Fruit fly (Drosophila melanogaster): Measurements from ENCODE around the gene RYa-R.

RYa-R gene

dm6 chr3R:26966794-26967323 is 29.9 kb upstream of the RYa-R start, which contains the start of gene CG5521 (continued):
- TF ChIP-seq CG9609 (GFP tag; optimal IDR thresholded peaks at IDR 0.05) (no peak), Hmx (GFP tag; optimal IDR thresholded peaks at IDR 0.05) (no peak), CG11085 (GFP tag; IDR thresholded peaks at IDR 0.05) (no peak), CG9215 (GFP tag; IDR thresholded peaks at IDR 0.05) (no peak), HmgZ (tag; optimal IDR thresholded peaks at IDR 0.05) (peak; percentile 7), Ptx1 (GFP tag; IDR thresholded peaks at IDR 0.05) (no peak), CG13894 (tag; optimal IDR thresholded peaks at IDR 0.05) (peak; percentile 32), dpn (GFP tag; optimal IDR thresholded peaks at IDR 0.05) (no peak), CG17612 (GFP tag; IDR thresholded peaks at IDR 0.05) (no peak), CG42726 (GFP tag; IDR thresholded peaks at IDR 0.05; ENCODE audit: partially characterized antibody) (peak; percentile 63), nerfin-2 (GFP tag; IDR thresholded peaks at IDR 0.05; ENCODE audit: partially characterized antibody) (no peak), Rfx (GFP tag; IDR thresholded peaks at IDR 0.05) (peak; percentile 37; the same call in 1 of the 2 replicates), nerfin-1 (tag; optimal IDR thresholded peaks at IDR 0.05) (peak; percentile 3), CG1832 (GFP tag; optimal IDR thresholded peaks at IDR 0.05) (no peak), nmo (GFP tag; optimal IDR thresholded peaks at IDR 0.05) (peak; percentile 0), vnd (GFP tag; IDR thresholded peaks at IDR 0.05; ENCODE audit: partially characterized antibody) (no peak; the same call in 2 of the 3 replicates), Six4 (GFP tag; optimal IDR thresholded peaks at IDR 0.05) (no peak), CG6791 (GFP tag; IDR thresholded peaks at IDR 0.05; ENCODE audit: partially characterized antibody) (no peak), CG2116 (GFP tag; optimal IDR thresholded peaks at IDR 0.05) (no peak), trem (tag; optimal IDR thresholded peaks at IDR 0.05) (no peak), Hand (GFP tag; optimal IDR thresholded peaks at IDR 0.05) (no peak), CG32532 (GFP tag; IDR thresholded peaks at IDR 0.05) (peak; percentile 29; the same call in 1 of the 2 replicates), CG11093 (GFP tag; IDR thresholded peaks at IDR 0.05) (no peak), CG2129 (GFP tag; IDR thresholded peaks at IDR 0.05; ENCODE audit: partially characterized antibody) (no peak), ttk (GFP tag; IDR thresholded peaks at IDR 0.05) (no peak), CG11696 (GFP tag; IDR thresholded peaks at IDR 0.05) (no peak), D19B (GFP tag; optimal IDR thresholded peaks at IDR 0.05) (no peak), Side (GFP tag; optimal IDR thresholded peaks at IDR 0.05) (peak; percentile 13), CG4617 (GFP tag; optimal IDR thresholded peaks at IDR 0.05; ENCODE audit: borderline replicate concordance) (peak; percentile 78), CG14441 (GFP tag; IDR thresholded peaks at IDR 0.05) (no peak), CG9876 (GFP tag; optimal IDR thresholded peaks at IDR 0.05) (no peak), CG5953 (GFP tag; IDR thresholded peaks at IDR 0.05) (no peak), ro (GFP tag; IDR thresholded peaks at IDR 0.05) (no peak), CG31224 (GFP tag; IDR thresholded peaks at IDR 0.05) (no peak), so (GFP tag; IDR thresholded peaks at IDR 0.05) (no peak), Sox100B (GFP tag; optimal IDR thresholded peaks at IDR 0.05) (no peak), CG15514 (GFP tag; optimal IDR thresholded peaks at IDR 0.05) (peak; percentile 100), CG17802 (tag; optimal IDR thresholded peaks at IDR 0.05) (no peak), CG4282 (GFP tag; optimal IDR thresholded peaks at IDR 0.05) (no peak), cad (GFP tag; optimal IDR thresholded peaks at IDR 0.05) (no peak), TFAM (GFP tag; optimal IDR thresholded peaks at IDR 0.05) (no peak), Hr3 (GFP tag; optimal IDR thresholded peaks at IDR 0.05) (no peak), Optix (GFP tag; IDR thresholded peaks at IDR 0.05) (no peak), chm (GFP tag; IDR thresholded peaks at IDR 0.05) (peak; percentile 20; the same call in 1 of the 2 replicates), Dad (GFP tag; optimal IDR thresholded peaks at IDR 0.05) (no peak), CG31365 (tag; optimal IDR thresholded peaks at IDR 0.05) (no peak), CG8765 (GFP tag; IDR thresholded peaks at IDR 0.05) (no peak), pita (GFP tag; optimal IDR thresholded peaks at IDR 0.05) (no peak), Dbx (GFP tag; IDR thresholded peaks at IDR 0.05) (no peak), B-H1 (GFP tag; IDR thresholded peaks at IDR 0.05) (no peak), CG2678 (tag; optimal IDR thresholded peaks at IDR 0.05) (peak; percentile 11)

Data from whole organism, embryonic.